Worm (Caenorhabditis elegans): ENCODE results near the gene K08F8.15.

K08F8.15 gene

ce11 chrII:8776504-8776903 lies 9.9 kb downstream of the K08F8.15 start:
- no peak for TF ChIP-seq tbx-2 (tag; optimal IDR thresholded peaks at IDR 0.05)
- TF ChIP-seq eyg-1 (tag; optimal IDR thresholded peaks at IDR 0.05), result no peak
- no peak for TF ChIP-seq ceh-2 (tag; optimal IDR thresholded peaks at IDR 0.05)
- TF ChIP-seq pat-9 (tag; optimal IDR thresholded peaks at IDR 0.05), result no peak
- TF ChIP-seq ttx-3 (tag; optimal IDR thresholded peaks at IDR 0.05), result no peak
- TF ChIP-seq fax-1 (tag; optimal IDR thresholded peaks at IDR 0.05), result no peak
- TF ChIP-seq T23F11.4 (GFP tag; optimal IDR thresholded peaks at IDR 0.05), result no peak
- no peak for TF ChIP-seq gmeb-2 (tag; optimal IDR thresholded peaks at IDR 0.05)
- TF ChIP-seq hlh-30 (tag; optimal IDR thresholded peaks at IDR 0.05; ENCODE audit: insufficient read depth), result no peak
- TF ChIP-seq nhr-11 (tag; optimal IDR thresholded peaks at IDR 0.05), result no peak
- no peak for TF ChIP-seq hlh-15 (tag; optimal IDR thresholded peaks at IDR 0.05)

- TF ChIP-seq ceh-2 (tag; optimal IDR thresholded peaks at IDR 0.05) (no peak), rnt-1 (tag; optimal IDR thresholded peaks at IDR 0.05) (peak; percentile 37), ceh-18 (tag; optimal IDR thresholded peaks at IDR 0.05) (peak; percentile 51), unc-55 (GFP tag; optimal IDR thresholded peaks at IDR 0.05) (peak; percentile 93), sox-2 (GFP tag; IDR thresholded peaks at IDR 0.05) (no peak)
Measured at ce11 chrII:8783451-8783967, 16.9 kb downstream of the K08F8.15 start, which contains the start of gene sgn-1. sgn-1 (minus strand) TSS chrII:8783670.

ce11 chrII:8784235-8784928 lies 17.8 kb downstream of the K08F8.15 start:
- TF ChIP-seq ama-1 (optimal IDR thresholded peaks at IDR 0.05), result no peak
- no peak for TF ChIP-seq lim-6 (tag; optimal IDR thresholded peaks at IDR 0.05)
- no peak for TF ChIP-seq eyg-1 (tag; optimal IDR thresholded peaks at IDR 0.05)
- peak; percentile 33 for TF ChIP-seq ref-2 (tag; optimal IDR thresholded peaks at IDR 0.05)
- peak; percentile 65 for TF ChIP-seq ceh-18 (tag; optimal IDR thresholded peaks at IDR 0.05)
- no peak for TF ChIP-seq rnt-1 (tag; optimal IDR thresholded peaks at IDR 0.05)
- TF ChIP-seq pag-3 (tag; optimal IDR thresholded peaks at IDR 0.05; ENCODE audit: borderline replicate concordance), result no peak
- no peak for TF ChIP-seq elt-2 (tag; optimal IDR thresholded peaks at IDR 0.05)
- peak; percentile 31 for TF ChIP-seq nfya-1 (tag; optimal IDR thresholded peaks at IDR 0.05)
- TF ChIP-seq pha-2 (tag; optimal IDR thresholded peaks at IDR 0.05), result no peak
- TF ChIP-seq ceh-19 (GFP tag; optimal IDR thresholded peaks at IDR 0.05), result no peak
- TF ChIP-seq ceh-14 (tag; optimal IDR thresholded peaks at IDR 0.05), result no peak
- peak; percentile 7 for TF ChIP-seq unc-42 (tag; optimal IDR thresholded peaks at IDR 0.05)
- no peak for TF ChIP-seq ceh-45 (GFP tag; IDR thresholded peaks at IDR 0.05)

- TF ChIP-seq hlh-30 (tag; optimal IDR thresholded peaks at IDR 0.05; ENCODE audit: insufficient read depth), result peak; percentile 26
- peak; percentile 27 for TF ChIP-seq ceh-48 (tag; optimal IDR thresholded peaks at IDR 0.05)
- no peak for TF ChIP-seq nhr-232 (tag; optimal IDR thresholded peaks at IDR 0.05)
- no peak for TF ChIP-seq dve-1 (tag; optimal IDR thresholded peaks at IDR 0.05)
- no peak for TF ChIP-seq pha-4 (tag; optimal IDR thresholded peaks at IDR 0.05)
- peak; percentile 22 for TF ChIP-seq nfya-1 (tag; optimal IDR thresholded peaks at IDR 0.05)
- TF ChIP-seq ceh-19 (GFP tag; optimal IDR thresholded peaks at IDR 0.05), result no peak
- no peak for TF ChIP-seq ets-4 (tag; optimal IDR thresholded peaks at IDR 0.05)
- TF ChIP-seq unc-42 (tag; optimal IDR thresholded peaks at IDR 0.05), result peak; percentile 43
- TF ChIP-seq ceh-31 (tag; optimal IDR thresholded peaks at IDR 0.05), result no peak
Measured at ce11 chrII:8785875-8786274, 19.3 kb downstream of the K08F8.15 start.

ce11 chrII:8787376-8787775 lies 20.8 kb downstream of the K08F8.15 start:
- TF ChIP-seq ceh-30 (tag; optimal IDR thresholded peaks at IDR 0.05) (no peak), ttx-3 (tag; optimal IDR thresholded peaks at IDR 0.05) (no peak), hlh-13 (GFP tag; optimal IDR thresholded peaks at IDR 0.05) (no peak), hlh-8 (tag; optimal IDR thresholded peaks at IDR 0.05) (no peak), sox-4 (tag; optimal IDR thresholded peaks at IDR 0.05) (no peak), unc-55 (GFP tag; optimal IDR thresholded peaks at IDR 0.05) (peak; percentile 97), madf-2 (tag; optimal IDR thresholded peaks at IDR 0.05) (peak; percentile 1), sox-2 (GFP tag; IDR thresholded peaks at IDR 0.05) (no peak; the same call in 1 of the 2 replicates), Y22D7AL.16 (tag; optimal IDR thresholded peaks at IDR 0.05) (no peak), gmeb-2 (tag; optimal IDR thresholded peaks at IDR 0.05) (no peak), ceh-18 (tag; optimal IDR thresholded peaks at IDR 0.05) (peak; percentile 88), ceh-9 (tag; optimal IDR thresholded peaks at IDR 0.05) (no peak), lin-11 (tag; optimal IDR thresholded peaks at IDR 0.05) (no peak), zip-5 (tag; optimal IDR thresholded peaks at IDR 0.05) (no peak), ceh-31 (tag; optimal IDR thresholded peaks at IDR 0.05) (peak; percentile 91), ceh-45 (GFP tag; IDR thresholded peaks at IDR 0.05) (no peak), che-1 (tag; optimal IDR thresholded peaks at IDR 0.05) (no peak), fkh-6 (tag; optimal IDR thresholded peaks at IDR 0.05) (no peak), ceh-14 (tag; optimal IDR thresholded peaks at IDR 0.05) (peak; percentile 67), ceh-48 (tag; optimal IDR thresholded peaks at IDR 0.05) (peak; percentile 91), npax-4 (tag; optimal IDR thresholded peaks at IDR 0.05) (no peak)
